Fruit fly (Drosophila melanogaster): ENCODE measurements around the gene mtSSB.

mtSSB gene

DNA sequence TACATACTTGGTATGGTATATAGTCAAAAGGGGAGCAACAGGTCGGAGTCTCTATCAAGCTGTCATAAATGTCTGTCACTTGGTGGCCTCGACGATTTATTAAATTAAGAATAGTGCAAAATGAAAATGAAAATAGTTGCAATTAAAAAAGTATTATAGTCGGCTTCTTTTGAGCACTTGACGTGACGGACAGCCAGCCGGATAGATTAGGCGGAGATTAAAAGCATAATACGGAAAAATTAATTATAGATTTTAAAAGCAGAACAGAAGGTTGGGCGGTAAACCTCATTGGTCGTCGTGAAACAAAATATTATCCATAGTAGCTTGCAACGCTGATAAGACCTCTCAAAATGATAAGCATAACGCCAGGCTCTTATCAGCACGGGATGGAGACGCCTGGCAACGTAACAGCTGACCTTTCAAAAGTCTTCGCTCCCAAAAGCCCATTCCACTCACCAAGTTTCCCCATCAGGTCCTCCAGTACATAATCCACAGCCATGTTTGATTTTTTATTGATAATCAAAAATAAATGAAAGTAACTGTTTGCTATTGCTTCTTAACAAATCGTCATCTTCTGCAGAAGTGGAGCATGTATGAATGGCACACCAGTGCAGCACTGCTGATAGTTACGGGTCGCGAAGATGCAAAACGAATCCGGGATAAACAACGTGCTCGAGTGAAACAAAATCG, 2.6 kb downstream of the mtSSB start (continued):
- no peak for TF ChIP-seq br (optimal IDR thresholded peaks at IDR 0.05)
- TF ChIP-seq CG8290 (GFP tag; optimal IDR thresholded peaks at IDR 0.05): no peak
- no peak for TF ChIP-seq CG8290 (tag; optimal IDR thresholded peaks at IDR 0.05)
- TF ChIP-seq CG3838 (GFP tag; optimal IDR thresholded peaks at IDR 0.05): no peak
- no peak for TF ChIP-seq CG5953 (GFP tag; IDR thresholded peaks at IDR 0.05)
- no peak for TF ChIP-seq Myb (GFP tag; optimal IDR thresholded peaks at IDR 0.05)
- TF ChIP-seq CG11696 (GFP tag; IDR thresholded peaks at IDR 0.05): no peak
- TF ChIP-seq dysf (GFP tag; IDR thresholded peaks at IDR 0.05): 0 out of 3 replicates have a peak, but pooled peaks have one; percentile 34
- TF ChIP-seq exex (tag; optimal IDR thresholded peaks at IDR 0.05): peak; percentile 93
- no peak for TF ChIP-seq Lhr (GFP tag; optimal IDR thresholded peaks at IDR 0.05)
- no peak for TF ChIP-seq org-1 (GFP tag; optimal IDR thresholded peaks at IDR 0.05)
- no peak for TF ChIP-seq phol (tag; optimal IDR thresholded peaks at IDR 0.05)
- TF ChIP-seq Ets65A (GFP tag): peak; percentile 23
- peak in 1 of 2 experiments; percentile 68 for TF ChIP-seq Pdp1 (GFP tag; optimal IDR thresholded peaks at IDR 0.05)
- TF ChIP-seq Sox102F (GFP tag; optimal IDR thresholded peaks at IDR 0.05): no peak
- TF ChIP-seq HmgZ (tag; optimal IDR thresholded peaks at IDR 0.05): peak; percentile 41
- TF ChIP-seq Atf6 (GFP tag; IDR thresholded peaks at IDR 0.05): peak; percentile 48
- peak; percentile 23 for TF ChIP-seq CG12769 (tag; optimal IDR thresholded peaks at IDR 0.05)
- TF ChIP-seq CG17359 (tag; optimal IDR thresholded peaks at IDR 0.05): no peak
- TF ChIP-seq Jarid2 (GFP tag; optimal IDR thresholded peaks at IDR 0.05): peak; percentile 77
- TF ChIP-seq Ravus (GFP tag; IDR thresholded peaks at IDR 0.05): no peak
- no peak for TF ChIP-seq caup (GFP tag; optimal IDR thresholded peaks at IDR 0.05; ENCODE audit: severe bottlenecking)
- TF ChIP-seq bab2 (GFP tag; optimal IDR thresholded peaks at IDR 0.05): no peak
- TF ChIP-seq MESR4 (GFP tag; optimal IDR thresholded peaks at IDR 0.05): no peak
- no peak for TF ChIP-seq Lim3 (GFP tag; IDR thresholded peaks at IDR 0.05)
- TF ChIP-seq BEAF-32 (GFP tag; optimal IDR thresholded peaks at IDR 0.05): no peak
- no peak for TF ChIP-seq slp2 (GFP tag; optimal IDR thresholded peaks at IDR 0.05)
- TF ChIP-seq NFAT (GFP tag; IDR thresholded peaks at IDR 0.05): no peak
- TF ChIP-seq Hr78 (GFP tag; optimal IDR thresholded peaks at IDR 0.05): peak in 1 of 2 experiments; percentile 63
- TF ChIP-seq grn (GFP tag; optimal IDR thresholded peaks at IDR 0.05): peak; percentile 45
- TF ChIP-seq Nf-YC (tag; optimal IDR thresholded peaks at IDR 0.05): peak; percentile 38
- no peak for TF ChIP-seq sr (GFP tag; IDR thresholded peaks at IDR 0.05)
- TF ChIP-seq eyg (GFP tag; optimal IDR thresholded peaks at IDR 0.05): no peak
- no peak for TF ChIP-seq emc (GFP tag; optimal IDR thresholded peaks at IDR 0.05)
- TF ChIP-seq sug (tag; optimal IDR thresholded peaks at IDR 0.05): peak; percentile 58
- TF ChIP-seq CG10267 (tag; optimal IDR thresholded peaks at IDR 0.05): no peak
- no peak for TF ChIP-seq CG18262 (tag; optimal IDR thresholded peaks at IDR 0.05)

DNA sequence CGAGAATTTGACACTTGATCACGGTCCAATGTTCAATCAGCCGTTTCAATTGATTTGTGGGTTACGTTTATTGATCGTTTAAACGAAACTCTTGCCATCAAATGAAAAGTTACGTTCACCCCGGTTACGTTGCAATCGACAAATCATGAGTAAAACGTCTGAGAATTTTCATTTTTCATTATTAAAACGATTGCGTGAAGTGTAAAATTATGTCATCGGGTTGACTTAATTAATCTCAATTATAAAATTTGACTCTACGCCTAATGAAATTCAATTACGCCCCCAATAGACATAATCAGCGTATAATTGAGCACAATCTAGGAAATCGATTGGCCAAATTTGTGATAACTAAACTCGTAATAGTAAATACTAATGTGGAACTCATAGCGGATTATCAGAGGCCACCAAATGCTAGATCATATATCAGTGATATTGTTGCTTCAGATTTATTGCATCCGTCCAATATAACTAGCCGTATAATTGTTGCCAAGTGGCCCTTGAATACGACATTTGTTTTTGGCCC, 4.5 kb downstream of the mtSSB start:
- no peak for TF ChIP-seq gcm (GFP tag; optimal IDR thresholded peaks at IDR 0.05)
- no peak for TF ChIP-seq Dad (GFP tag; optimal IDR thresholded peaks at IDR 0.05)
- TF ChIP-seq sug (tag; optimal IDR thresholded peaks at IDR 0.05): peak; percentile 80
- TF ChIP-seq chif (GFP tag; optimal IDR thresholded peaks at IDR 0.05): no peak
- peak; percentile 4 for TF ChIP-seq CG2678 (tag; optimal IDR thresholded peaks at IDR 0.05)
- no peak for TF ChIP-seq ci (GFP tag; IDR thresholded peaks at IDR 0.05)
- peak; percentile 84 for TF ChIP-seq CG9437 (GFP tag; optimal IDR thresholded peaks at IDR 0.05)
- TF ChIP-seq exex (tag; optimal IDR thresholded peaks at IDR 0.05): peak; percentile 99
- TF ChIP-seq CG34376 (GFP tag; optimal IDR thresholded peaks at IDR 0.05): peak; percentile 67
- peak in 1 of 2 experiments; percentile 54 for TF ChIP-seq Pdp1 (GFP tag; optimal IDR thresholded peaks at IDR 0.05)
- peak; percentile 39 for TF ChIP-seq mirr (GFP tag; optimal IDR thresholded peaks at IDR 0.05)

Data from whole organism, embryonic.